Worm (Caenorhabditis elegans): Measurements from ENCODE around the gene C37E2.2.
A peak's percentile ranks its signal among the peaks of the same experiment; 100 is the strongest.

Gene C37E2.2

DNA sequence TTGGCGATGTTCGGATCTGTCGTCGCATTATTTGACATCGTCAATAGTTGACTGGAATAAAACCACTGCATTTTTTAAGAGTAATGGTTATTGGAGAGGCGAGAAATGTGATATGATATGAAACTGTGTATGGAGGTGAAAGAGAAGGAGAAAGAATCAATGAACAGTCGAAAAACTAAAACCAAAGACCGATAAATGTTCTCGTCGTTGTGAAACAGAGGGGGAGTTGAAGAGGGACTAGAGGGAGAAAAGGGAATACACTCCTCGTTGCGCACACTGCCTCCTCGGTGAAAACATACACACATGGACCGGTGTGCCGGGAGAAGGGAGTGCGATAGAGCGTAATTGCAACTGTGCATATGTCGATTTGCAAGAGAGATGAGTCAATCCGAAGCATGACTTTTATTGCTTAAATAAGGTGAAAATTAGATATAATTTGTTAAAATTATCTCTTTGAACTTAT is 6.2 kb upstream of the C37E2.2 start, which contains the start of gene sym-4 (continued):
- TF ChIP-seq xnd-1 (tag; optimal IDR thresholded peaks at IDR 0.05), result no peak
- no peak for TF ChIP-seq D2030.7 (GFP tag; IDR thresholded peaks at IDR 0.05)
- peak; percentile 74 for TF ChIP-seq lir-1 (GFP tag; conservative IDR thresholded peaks at IDR 0.05)
- no peak for TF ChIP-seq attf-6 (GFP tag; IDR thresholded peaks at IDR 0.05)
- TF ChIP-seq let-607 (tag; optimal IDR thresholded peaks at IDR 0.05), result peak; percentile 69
- TF ChIP-seq egl-44 (GFP tag; IDR thresholded peaks at IDR 0.05), result peak; percentile 85; the same call in 1 of the 2 replicates
- TF ChIP-seq lsy-27 (tag; optimal IDR thresholded peaks at IDR 0.05; ENCODE audit: borderline replicate concordance, insufficient read depth), result peak; percentile 15
- peak; percentile 73; the same call in 1 of the 2 replicates for TF ChIP-seq Y67H2A.10 (GFP tag; conservative IDR thresholded peaks at IDR 0.05)
- TF ChIP-seq tbx-9 (tag; optimal IDR thresholded peaks at IDR 0.05; ENCODE audit: borderline replicate concordance), result no peak
- no peak for TF ChIP-seq ama-1 (optimal IDR thresholded peaks at IDR 0.05)
- no peak for TF ChIP-seq ama-1 (GFP tag; optimal IDR thresholded peaks at IDR 0.05)
- peak; percentile 89 for TF ChIP-seq B0336.3 (GFP tag; IDR thresholded peaks at IDR 0.05)
- TF ChIP-seq repo-1 (tag; optimal IDR thresholded peaks at IDR 0.05), result peak; percentile 54
- TF ChIP-seq F39B2.1 (GFP tag; IDR thresholded peaks at IDR 0.05), result no peak
- TF ChIP-seq aptf-3 (GFP tag; IDR thresholded peaks at IDR 0.05), result no peak
- no peak for TF ChIP-seq rec-8 (tag; optimal IDR thresholded peaks at IDR 0.05)
- TF ChIP-seq nhr-90 (tag; optimal IDR thresholded peaks at IDR 0.05), result peak; percentile 91
- no peak for TF ChIP-seq snpc-1.3 (tag; optimal IDR thresholded peaks at IDR 0.05; ENCODE audit: insufficient read depth)
- no peak for TF ChIP-seq unc-130 (GFP tag; optimal IDR thresholded peaks at IDR 0.05)
- TF ChIP-seq ceh-79 (tag; optimal IDR thresholded peaks at IDR 0.05), result no peak
- TF ChIP-seq F22D6.2 (tag; optimal IDR thresholded peaks at IDR 0.05), result no peak
- TF ChIP-seq nfya-1 (tag; optimal IDR thresholded peaks at IDR 0.05; ENCODE audit: borderline replicate concordance, insufficient read depth), result no peak
- no peak for TF ChIP-seq Y53F4B.3 (GFP tag; IDR thresholded peaks at IDR 0.05)
- TF ChIP-seq ztf-18 (tag; optimal IDR thresholded peaks at IDR 0.05), result peak; percentile 87
- TF ChIP-seq F49E8.2 (tag; optimal IDR thresholded peaks at IDR 0.05; ENCODE audit: insufficient read depth), result no peak
- TF ChIP-seq attf-5 (GFP tag; optimal IDR thresholded peaks at IDR 0.05), result peak; percentile 98
- TF ChIP-seq egl-18 (GFP tag; IDR thresholded peaks at IDR 0.05), result no peak
- peak; percentile 85 for TF ChIP-seq K12H6.12 (tag; optimal IDR thresholded peaks at IDR 0.05)
- TF ChIP-seq him-1 (tag; optimal IDR thresholded peaks at IDR 0.05), result no peak
- TF ChIP-seq rcor-1 (GFP tag; IDR thresholded peaks at IDR 0.05), result peak; percentile 54
- TF ChIP-seq bed-2 (GFP tag; IDR thresholded peaks at IDR 0.05), result no peak
- TF ChIP-seq ceh-58 (GFP tag; IDR thresholded peaks at IDR 0.05), result no peak
- TF ChIP-seq B0261.1 (tag; optimal IDR thresholded peaks at IDR 0.05), result peak; percentile 30
- TF ChIP-seq fkh-3 (tag; optimal IDR thresholded peaks at IDR 0.05), result no peak
- peak; percentile 95 for TF ChIP-seq dox-1 (GFP tag; IDR thresholded peaks at IDR 0.05)
- no peak for TF ChIP-seq aptf-2 (GFP tag; conservative IDR thresholded peaks at IDR 0.05)
- TF ChIP-seq zfh-2 (GFP tag; conservative IDR thresholded peaks at IDR 0.05), result peak; percentile 89
- TF ChIP-seq atf-7 (tag; optimal IDR thresholded peaks at IDR 0.05), result peak; percentile 78
- peak; percentile 82 for TF ChIP-seq lin-26 (GFP tag; IDR thresholded peaks at IDR 0.05)
- TF ChIP-seq B0019.2 (GFP tag; conservative IDR thresholded peaks at IDR 0.05), result no peak
- peak; percentile 24 for TF ChIP-seq tlf-1 (GFP tag; optimal IDR thresholded peaks at IDR 0.05)
- TF ChIP-seq mcd-1 (GFP tag; IDR thresholded peaks at IDR 0.05), result peak; percentile 97
- no peak for TF ChIP-seq F37B4.10 (GFP tag; IDR thresholded peaks at IDR 0.05)
- TF ChIP-seq egrh-3 (GFP tag; IDR thresholded peaks at IDR 0.05), result 0 out of 2 replicates have a peak, but pooled peaks have one; percentile 27
- TF ChIP-seq Y95B8A.8 (GFP tag; IDR thresholded peaks at IDR 0.05), result no peak
- TF ChIP-seq madf-6 (GFP tag; IDR thresholded peaks at IDR 0.05), result no peak
- TF ChIP-seq ztf-22 (GFP tag; optimal IDR thresholded peaks at IDR 0.05), result peak; percentile 79
- no peak for TF ChIP-seq mel-28 (tag; optimal IDR thresholded peaks at IDR 0.05; ENCODE audit: borderline replicate concordance)

All from whole organism, young adult.